Worm (Caenorhabditis elegans) whole organism, L1 larva: ENCODE data around the gene rgs-5.
A peak's percentile ranks its signal among the peaks of the same experiment; 100 is the strongest.

Experiments
- C04F5.9 ChIP-seq: sonication (generic microtip); optimal IDR thresholded peaks from 2 replicates; lab custom pipeline; 2016; ENCODE audit warnings: missing genetic modification characterization, missing compliant biosample characterization
- C16A3.4 ChIP-seq: fragments of 150-350 bp; optimal IDR thresholded peaks from 2 replicates; lab custom pipeline; 2014; ENCODE audit warnings: missing biosample characterization, missing genetic modification characterization
- C34B4.2 ChIP-seq: sonication (generic microtip); optimal IDR thresholded peaks from 2 replicates; lab custom pipeline; 2017; ENCODE audit warnings: mild to moderate bottlenecking, missing genetic modification characterization, missing compliant biosample characterization
- F16B12.6 ChIP-seq: fragments of 150-350 bp; optimal IDR thresholded peaks from 2 replicates; lab custom pipeline; 2014; ENCODE audit warnings: missing biosample characterization, missing genetic modification characterization
- aly-2 ChIP-seq: fragments of 150-350 bp; optimal IDR thresholded peaks from 2 replicates; lab custom pipeline; 2014; ENCODE audit warnings: missing biosample characterization, missing genetic modification characterization
- blmp-1 ChIP-seq: fragments of 150-350 bp; optimal IDR thresholded peaks from 2 replicates; lab custom pipeline; 2014; ENCODE audit warnings: missing biosample characterization, missing genetic modification characterization
- ceh-88 ChIP-seq: fragments of 200-800 bp; sonication (Bioruptor generic); IDR thresholded peaks from 2 replicates; pipeline ENCODE4 v1.3.6; 2022; ENCODE audit warnings: missing genetic modification characterization, missing compliant biosample characterization
- dpl-1 ChIP-seq, 3 experiments: fragments of 150-350 bp in 2 of 3; sonication (generic microtip) in 1 of 3; optimal IDR thresholded peaks; 2 replicates each; lab custom pipeline; 2014 to 2017; ENCODE audit warnings: missing biosample characterization in 3 of 3, missing genetic modification characterization in 3 of 3, missing genetic modification reagents in 3 of 3
- efl-1 ChIP-seq, 4 experiments: fragments of 150-350 bp; optimal IDR thresholded peaks in 3 of 4; peaks in 1 of 4; 1 replicate in 1 of 4; 2 replicates in 3 of 4; lab custom pipeline; 2014; ENCODE audit warnings: missing biosample characterization in 2 of 4, missing genetic modification characterization in 2 of 4, missing genetic modification reagents in 2 of 4
- egl-13 ChIP-seq: sonication (generic microtip); optimal IDR thresholded peaks from 2 replicates; lab custom pipeline; 2016; ENCODE audit warnings: missing genotype, missing genetic modification reagents, missing genetic modification characterization, missing compliant biosample characterization
- egl-27 ChIP-seq, 2 experiments: fragments of 150-350 bp in 1 of 2; sonication (generic microtip); optimal IDR thresholded peaks; 3 replicates each; lab custom pipeline; 2017 to 2018; ENCODE audit warnings: missing biosample characterization in 2 of 2, missing genetic modification characterization in 2 of 2, missing genetic modification reagents in 2 of 2
- elt-2 ChIP-seq: sonication (generic microtip); optimal IDR thresholded peaks from 2 replicates; lab custom pipeline; 2016; ENCODE audit warnings: missing genetic modification characterization, mild to moderate bottlenecking, inconsistent platforms, missing compliant biosample characterization, missing genetic modification reagents
- fkh-10 ChIP-seq: sonication (generic microtip); optimal IDR thresholded peaks from 2 replicates; lab custom pipeline; 2017; ENCODE audit warnings: missing biosample characterization, missing genetic modification reagents, missing genetic modification characterization
- fkh-8 ChIP-seq: sonication (generic microtip); optimal IDR thresholded peaks from 2 replicates; lab custom pipeline; 2016; ENCODE audit warnings: mild to moderate bottlenecking, missing genetic modification characterization, missing compliant biosample characterization
- hlh-17 ChIP-seq: fragments of 200-800 bp; sonication (Bioruptor generic); optimal IDR thresholded peaks from 2 replicates; lab custom pipeline; 2018; ENCODE audit warnings: missing genetic modification characterization, mild to moderate bottlenecking, missing compliant biosample characterization, moderate library complexity, borderline replicate concordance
- hpl-2 ChIP-seq: fragments of 150-350 bp; optimal IDR thresholded peaks from 2 replicates; lab custom pipeline; 2014; ENCODE audit warnings: missing biosample characterization, missing genetic modification reagents, missing genetic modification characterization
- isw-1 ChIP-seq: fragments of 200-800 bp; sonication (Bioruptor generic); IDR thresholded peaks from 2 replicates; pipeline ENCODE4 v1.3.6; 2022; ENCODE audit warnings: missing genetic modification characterization, missing compliant biosample characterization
- jun-1 ChIP-seq: fragments of 150-350 bp; optimal IDR thresholded peaks from 2 replicates; lab custom pipeline; 2014; ENCODE audit warnings: missing biosample characterization, missing genetic modification reagents, missing genetic modification characterization
- lin-13 ChIP-seq: fragments of 150-350 bp; optimal IDR thresholded peaks from 2 replicates; lab custom pipeline; 2014; ENCODE audit warnings: missing biosample characterization, missing genetic modification reagents, missing genetic modification characterization
- lin-14 ChIP-seq: fragments of 200-800 bp; sonication (Bioruptor generic); optimal IDR thresholded peaks from 2 replicates; lab custom pipeline; 2018; ENCODE audit warnings: mild to moderate bottlenecking, missing genetic modification characterization, moderate library complexity, missing compliant biosample characterization
- lin-35 ChIP-seq, 2 experiments: fragments of 150-350 bp; optimal IDR thresholded peaks; 2 replicates each; lab custom pipeline; 2014; ENCODE audit warnings: missing biosample characterization in 2 of 2, missing genetic modification characterization in 2 of 2, missing genetic modification reagents in 2 of 2
- lir-3 ChIP-seq: sonication (generic microtip); optimal IDR thresholded peaks from 2 replicates; lab custom pipeline; 2016; ENCODE audit warnings: mild to moderate bottlenecking, missing genetic modification characterization, moderate library complexity, missing compliant biosample characterization; ENCODE audit not compliant: poor library complexity
- mef-2 ChIP-seq: fragments of 150-350 bp; optimal IDR thresholded peaks from 2 replicates; lab custom pipeline; 2014; ENCODE audit warnings: missing biosample characterization, missing genetic modification characterization
- nhr-12 ChIP-seq: sonication (generic microtip); optimal IDR thresholded peaks from 2 replicates; lab custom pipeline; 2017; ENCODE audit warnings: missing biosample characterization, missing genetic modification characterization
- nhr-20 ChIP-seq: sonication (generic microtip); optimal IDR thresholded peaks from 2 replicates; lab custom pipeline; 2016; ENCODE audit warnings: mild to moderate bottlenecking, missing genetic modification characterization, missing compliant biosample characterization
- nhr-237 ChIP-seq: fragments of 150-350 bp; optimal IDR thresholded peaks from 2 replicates; lab custom pipeline; 2014; ENCODE audit warnings: missing biosample characterization, missing genetic modification characterization
- nhr-47 ChIP-seq: sonication (generic microtip); optimal IDR thresholded peaks from 2 replicates; lab custom pipeline; 2016; ENCODE audit warnings: mild to moderate bottlenecking, missing genetic modification characterization, moderate library complexity, missing compliant biosample characterization
- nhr-71 ChIP-seq: sonication (generic microtip); optimal IDR thresholded peaks from 2 replicates; lab custom pipeline; 2016; ENCODE audit warnings: mild to moderate bottlenecking, missing genetic modification characterization, moderate library complexity, missing compliant biosample characterization
- nhr-76 ChIP-seq: sonication (generic microtip); optimal IDR thresholded peaks from 2 replicates; lab custom pipeline; 2017; ENCODE audit warnings: missing biosample characterization, missing genetic modification characterization
- nhr-77 ChIP-seq: fragments of 150-350 bp; optimal IDR thresholded peaks from 2 replicates; lab custom pipeline; 2014; ENCODE audit warnings: missing biosample characterization, missing genetic modification characterization
- nhr-90 ChIP-seq: sonication (generic microtip); optimal IDR thresholded peaks from 2 replicates; lab custom pipeline; 2016; ENCODE audit warnings: mild to moderate bottlenecking, missing genetic modification characterization, missing compliant biosample characterization; ENCODE audit not compliant: poor library complexity
- pag-3 ChIP-seq: sonication (generic microtip); optimal IDR thresholded peaks from 2 replicates; lab custom pipeline; 2017; ENCODE audit warnings: missing genetic modification characterization, mild to moderate bottlenecking, missing compliant biosample characterization, antibody characterized with exemption, borderline replicate concordance; ENCODE audit not compliant: insufficient read depth
- snpc-4 ChIP-seq: fragments of 150-350 bp; optimal IDR thresholded peaks from 2 replicates; lab custom pipeline; 2014; ENCODE audit warnings: missing biosample characterization, missing genetic modification characterization
- snu-23 ChIP-seq: sonication (generic microtip); optimal IDR thresholded peaks from 2 replicates; lab custom pipeline; 2016; ENCODE audit warnings: missing genetic modification characterization, missing compliant biosample characterization
- sox-4 ChIP-seq: sonication (generic microtip); optimal IDR thresholded peaks from 2 replicates; lab custom pipeline; 2016; ENCODE audit warnings: missing genetic modification characterization, missing compliant biosample characterization
- sptf-1 ChIP-seq: fragments of 150-350 bp; optimal IDR thresholded peaks from 2 replicates; lab custom pipeline; 2014; ENCODE audit warnings: missing biosample characterization, missing genetic modification characterization
- sup-37 ChIP-seq: fragments of 200-800 bp; sonication (Bioruptor generic); optimal IDR thresholded peaks from 2 replicates; lab custom pipeline; 2018; ENCODE audit warnings: mild to moderate bottlenecking, missing genetic modification characterization, missing compliant biosample characterization
- swsn-7 ChIP-seq: sonication (generic microtip); optimal IDR thresholded peaks from 2 replicates; lab custom pipeline; 2016; ENCODE audit warnings: missing genetic modification characterization, missing compliant biosample characterization
- tlp-1 ChIP-seq: fragments of 150-350 bp; optimal IDR thresholded peaks from 2 replicates; lab custom pipeline; 2014; ENCODE audit warnings: missing biosample characterization, missing genetic modification characterization
- unc-30 ChIP-seq: sonication (generic microtip); optimal IDR thresholded peaks from 2 replicates; lab custom pipeline; 2017; ENCODE audit warnings: missing biosample characterization, missing genetic modification characterization
- unc-98 ChIP-seq: fragments of 200-800 bp; sonication (Bioruptor generic); IDR thresholded peaks from 2 replicates; pipeline ENCODE4 v1.3.6; 2022; ENCODE audit warnings: missing genetic modification characterization, missing compliant biosample characterization
- xbp-1 ChIP-seq: sonication (generic microtip); optimal IDR thresholded peaks from 2 replicates; lab custom pipeline; 2016; ENCODE audit warnings: missing genetic modification characterization, missing compliant biosample characterization
- ztf-11 ChIP-seq, 2 experiments: sonication (generic microtip); optimal IDR thresholded peaks; 2 replicates each; lab custom pipeline; 2016 to 2017; ENCODE audit warnings: missing genetic modification characterization in 2 of 2, missing biosample characterization in 1 of 2, missing compliant biosample characterization in 1 of 2
- ztf-4 ChIP-seq: fragments of 150-350 bp; optimal IDR thresholded peaks from 2 replicates; lab custom pipeline; 2014; ENCODE audit warnings: missing biosample characterization, missing genetic modification characterization

rgs-5 gene

DNA sequence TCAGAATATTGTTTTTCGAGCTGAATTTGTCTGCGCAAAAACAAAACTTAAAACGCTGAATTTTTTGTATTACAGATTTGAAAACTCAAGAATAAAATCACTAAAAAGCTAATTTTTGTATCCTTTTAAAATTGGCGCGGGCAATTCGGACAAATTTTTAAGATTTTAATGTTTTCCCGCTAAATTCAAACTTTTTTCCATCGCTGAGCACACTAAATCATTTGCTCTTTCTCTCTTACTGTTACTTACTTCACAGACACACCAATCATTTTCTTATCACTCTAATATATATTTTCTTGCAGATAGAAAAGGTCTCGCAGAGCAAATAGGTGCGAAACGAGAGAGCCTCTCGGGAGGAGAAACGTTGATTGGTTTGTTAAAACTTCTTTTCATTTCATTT, 34.4 kb upstream of the rgs-5 start, which contains the start of gene par-3:
TSS of gene par-3 (plus strand) at position 301 of the 400 bp plus-strand sequence.
- TF ChIP-seq blmp-1 (tag; lab: Kevin White, UChicago) (no peak), elt-2 (no peak), ztf-4 (tag; lab: Kevin White, UChicago) (no peak), mef-2 (tag; lab: Kevin White, UChicago) (no peak), hpl-2 (GFP tag; lab: Kevin White, UChicago) (no peak), lir-3 (no peak), fkh-10 (GFP tag; lab: Kevin White, UChicago) (no peak), tlp-1 (tag; lab: Kevin White, UChicago) (no peak), sptf-1 (tag; lab: Kevin White, UChicago) (no peak), nhr-90 (tag; lab: Kevin White, UChicago) (no peak), unc-30 (no peak), dpl-1 (GFP tag; optimal IDR thresholded peaks at IDR 0.05; lab: Kevin White, UChicago) (no peak), nhr-237 (tag; lab: Kevin White, UChicago) (no peak), C04F5.9 (no peak), lin-13 (no peak)

ce11 chrIII:5665278-5665677, 33.1 kb upstream of the rgs-5 start:
- TF ChIP-seq snu-23 (GFP tag; lab: Kevin White, UChicago) (no peak), swsn-7 (tag; lab: Kevin White, UChicago) (no peak), nhr-237 (tag; lab: Kevin White, UChicago) (no peak), snpc-4 (no peak), pag-3 (tag; lab: Kevin White, UChicago) (no peak), lin-14 (GFP tag; lab: Kevin White, UChicago) (peak; percentile 53), egl-27 (tag; optimal IDR thresholded peaks at IDR 0.05; lab: Kevin White, UChicago) (no peak), lin-35 (GFP tag; optimal IDR thresholded peaks at IDR 0.05; lab: Kevin White, UChicago) (peak in 1 of 2 experiments; percentile 22), C34B4.2 (tag; lab: Kevin White, UChicago) (no peak), ztf-11 (tag; optimal IDR thresholded peaks at IDR 0.05; lab: Kevin White, UChicago) (no peak), blmp-1 (tag; lab: Kevin White, UChicago) (peak; percentile 94), efl-1 (optimal IDR thresholded peaks at IDR 0.05; lab: Kevin White, UChicago) (no peak), efl-1 (GFP tag; optimal IDR thresholded peaks at IDR 0.05 in 1 of 2; lab: Kevin White, UChicago) (peak in 1 of 2 experiments; percentile 93)

DNA sequence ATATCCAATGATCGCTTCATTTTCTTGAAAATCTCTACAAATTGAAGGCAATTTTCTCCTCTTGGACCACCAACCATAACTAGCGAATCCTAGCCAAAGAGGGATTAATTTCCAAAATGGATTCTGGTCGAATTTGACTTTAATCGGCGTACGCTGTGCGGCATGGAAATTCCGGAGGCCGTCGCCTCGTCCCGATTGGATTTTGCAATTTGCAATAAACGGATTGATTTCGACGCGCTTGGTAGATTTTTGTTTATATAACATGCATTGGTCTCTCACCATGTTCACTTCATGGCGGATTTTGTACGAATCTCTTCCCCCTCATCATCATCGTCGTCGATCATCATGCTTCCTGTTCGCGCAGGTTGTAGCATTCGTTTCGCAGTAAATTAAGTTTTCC, 32.6 kb upstream of the rgs-5 start:
- TF ChIP-seq jun-1 (tag; lab: Kevin White, UChicago) (no peak), blmp-1 (tag; lab: Kevin White, UChicago) (peak; percentile 48), snpc-4 (no peak), lin-14 (GFP tag; lab: Kevin White, UChicago) (peak; percentile 23)

DNA sequence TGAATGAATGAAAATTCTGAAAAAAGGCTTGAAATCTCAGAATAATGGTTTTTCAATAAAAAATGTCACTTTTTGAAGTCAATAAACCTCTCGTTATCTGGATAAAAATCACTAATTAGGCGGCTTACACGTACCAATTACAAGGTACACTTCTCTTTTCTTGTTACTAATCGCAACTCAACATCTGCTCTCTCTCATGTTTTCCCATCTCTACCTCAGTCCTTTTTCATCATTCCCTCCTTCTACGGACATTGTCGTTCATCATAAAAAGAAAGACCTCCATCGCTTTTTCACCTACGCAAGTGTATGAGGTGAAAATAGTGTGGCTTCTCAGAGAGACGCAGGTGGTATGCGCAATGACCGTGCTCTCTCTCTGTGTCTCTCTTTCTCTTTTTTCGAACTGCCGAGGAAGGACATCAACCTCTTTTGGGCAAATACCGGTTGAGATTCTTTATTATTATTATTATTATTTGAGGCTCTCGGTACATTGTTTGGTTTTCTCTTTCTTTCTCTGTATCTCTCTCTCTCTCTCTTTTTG, 30.3 kb upstream of the rgs-5 start:
- TF ChIP-seq xbp-1 (tag; lab: Kevin White, UChicago) (peak; percentile 15), sox-4 (tag; lab: Kevin White, UChicago) (no peak), egl-13 (tag; lab: Kevin White, UChicago) (no peak), ceh-88 (GFP tag; lab: Robert Waterston, UW) (no peak), nhr-20 (tag; lab: Kevin White, UChicago) (peak; percentile 29), lir-3 (no peak), nhr-12 (tag; lab: Kevin White, UChicago) (no peak), nhr-77 (tag; lab: Kevin White, UChicago) (no peak), efl-1 (optimal IDR thresholded peaks at IDR 0.05; lab: Kevin White, UChicago) (peak; percentile 38 to 44), efl-1 (GFP tag; optimal IDR thresholded peaks at IDR 0.05 in 1 of 2; lab: Kevin White, UChicago) (peak in 1 of 2 experiments; percentile 71), fkh-8 (tag; lab: Kevin White, UChicago) (peak; percentile 2), nhr-71 (tag; lab: Kevin White, UChicago) (peak; percentile 41), unc-98 (GFP tag; lab: Robert Waterston, UW) (no peak), nhr-90 (tag; lab: Kevin White, UChicago) (no peak), lin-14 (GFP tag; lab: Kevin White, UChicago) (peak; percentile 86), dpl-1 (GFP tag; optimal IDR thresholded peaks at IDR 0.05; lab: Kevin White, UChicago) (peak in 2 of 3 experiments; percentile 15 to 16), aly-2 (no peak), mef-2 (tag; lab: Kevin White, UChicago) (no peak), lin-35 (GFP tag; optimal IDR thresholded peaks at IDR 0.05; lab: Kevin White, UChicago) (peak; percentile 16 to 28), isw-1 (no peak), F16B12.6 (tag; lab: Kevin White, UChicago) (no peak), C16A3.4 (tag; lab: Kevin White, UChicago) (no peak), lin-13 (no peak), swsn-7 (tag; lab: Kevin White, UChicago) (peak; percentile 32), sup-37 (GFP tag; lab: Kevin White, UChicago) (no peak), nhr-47 (tag; lab: Kevin White, UChicago) (no peak), hlh-17 (GFP tag; lab: Kevin White, UChicago) (no peak), nhr-76 (tag; lab: Kevin White, UChicago) (no peak)
